Worm (Caenorhabditis elegans) whole organism, late embryonic: ENCODE results near the gene cka-1.

Experiments used
- ceh-18 ChIP-seq: sonication (generic microtip); optimal IDR thresholded peaks from 2 replicates; lab custom pipeline; 2016; ENCODE audit warnings: missing genetic modification characterization, missing compliant biosample characterization
- ceh-19 ChIP-seq: fragments of 200-800 bp; sonication (Bioruptor generic); optimal IDR thresholded peaks from 2 replicates; lab custom pipeline; 2018; ENCODE audit warnings: mild to moderate bottlenecking, missing genetic modification characterization, missing compliant biosample characterization
- dve-1 ChIP-seq: sonication (generic microtip); optimal IDR thresholded peaks from 2 replicates; lab custom pipeline; 2017; ENCODE audit warnings: antibody characterized with exemption, mild to moderate bottlenecking, missing genetic modification characterization, missing compliant biosample characterization
- fax-1 ChIP-seq: sonication (generic microtip); optimal IDR thresholded peaks from 2 replicates; lab custom pipeline; 2016; ENCODE audit warnings: missing genotype, missing genetic modification characterization, missing compliant biosample characterization
- fkh-10 ChIP-seq: fragments of 150-350 bp; optimal IDR thresholded peaks from 2 replicates; lab custom pipeline; 2014; ENCODE audit warnings: missing biosample characterization, missing genetic modification reagents, missing genetic modification characterization
- hlh-15 ChIP-seq: sonication (generic microtip); optimal IDR thresholded peaks from 2 replicates; lab custom pipeline; 2016; ENCODE audit warnings: missing genetic modification characterization, missing compliant biosample characterization
- hlh-30 ChIP-seq: sonication (generic microtip); optimal IDR thresholded peaks from 2 replicates; lab custom pipeline; 2017; ENCODE audit warnings: antibody characterized with exemption, missing genetic modification characterization, missing compliant biosample characterization; ENCODE audit not compliant: insufficient read depth
- lin-11 ChIP-seq: fragments of 200-800 bp; sonication (Bioruptor generic); optimal IDR thresholded peaks from 2 replicates; lab custom pipeline; 2018; ENCODE audit warnings: mild to moderate bottlenecking, missing genetic modification characterization, missing compliant biosample characterization
- nhr-11 ChIP-seq: fragments of 150-350 bp; optimal IDR thresholded peaks from 2 replicates; lab custom pipeline; 2014; ENCODE audit warnings: missing biosample characterization, missing genetic modification characterization
- pha-4 ChIP-seq: fragments of 150-350 bp; optimal IDR thresholded peaks from 2 replicates; lab custom pipeline; 2018; ENCODE audit warnings: missing biosample characterization, missing genetic modification reagents, missing genetic modification characterization
- unc-55 ChIP-seq: sonication (generic microtip); optimal IDR thresholded peaks from 2 replicates; lab custom pipeline; 2017; ENCODE audit warnings: missing biosample characterization, missing genetic modification reagents, missing genetic modification characterization
- unc-86 ChIP-seq: sonication (generic microtip); optimal IDR thresholded peaks from 2 replicates; lab custom pipeline; 2016; ENCODE audit warnings: missing genetic modification characterization, missing compliant biosample characterization

DNA sequence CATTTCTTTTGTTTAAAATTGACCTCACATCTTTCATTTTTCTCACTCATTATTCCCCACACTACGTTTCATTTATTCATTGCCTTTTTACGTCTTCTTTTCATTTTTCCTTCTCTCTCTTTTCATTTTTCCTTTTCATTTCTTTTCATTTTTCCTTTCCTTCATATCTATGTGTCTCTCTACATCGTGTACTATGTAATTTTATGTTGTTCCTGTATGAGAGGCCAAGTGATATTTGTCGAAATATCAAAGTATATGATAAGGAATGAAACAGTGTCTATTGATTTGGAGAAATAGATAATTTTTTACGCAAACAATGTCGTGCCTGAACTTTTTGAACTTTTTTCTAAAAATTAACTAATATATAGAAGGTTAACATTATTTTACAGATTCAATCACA, 20.9 kb downstream of the cka-1 start:
- no peak for TF ChIP-seq unc-86 (tag; lab: Kevin White, UChicago)
- TF ChIP-seq fkh-10 (GFP tag; lab: Kevin White, UChicago), result no peak
- TF ChIP-seq nhr-11 (tag; lab: Kevin White, UChicago), result no peak
- TF ChIP-seq fax-1 (tag; lab: Kevin White, UChicago), result no peak
- TF ChIP-seq hlh-15 (tag; lab: Kevin White, UChicago), result no peak
- TF ChIP-seq pha-4 (tag; lab: Kevin White, UChicago), result no peak
- no peak for TF ChIP-seq lin-11
- no peak for TF ChIP-seq unc-55 (GFP tag; lab: Kevin White, UChicago)
- TF ChIP-seq dve-1, result no peak
- no peak for TF ChIP-seq hlh-30 (tag; lab: Kevin White, UChicago)
- TF ChIP-seq ceh-19 (GFP tag; lab: Kevin White, UChicago), result no peak
- no peak for TF ChIP-seq ceh-18 (tag; lab: Kevin White, UChicago)
